Worm (Caenorhabditis elegans) whole organism, L1 larva: Measurements from ENCODE around the gene R12B2.2.
A peak's percentile ranks its signal among the peaks of the same experiment; 100 is the strongest.

Source experiments
- F16B12.6 ChIP-seq: fragments of 150-350 bp; optimal IDR thresholded peaks from 2 replicates; lab custom pipeline; 2014; ENCODE audit warnings: missing biosample characterization, missing genetic modification characterization
- dsc-1 ChIP-seq: sonication (generic microtip); optimal IDR thresholded peaks from 2 replicates; lab custom pipeline; 2016; ENCODE audit warnings: mild to moderate bottlenecking, missing genetic modification characterization, missing compliant biosample characterization
- fos-1 ChIP-seq: fragments of 150-350 bp; optimal IDR thresholded peaks from 2 replicates; lab custom pipeline; 2014; ENCODE audit warnings: missing biosample characterization, missing genetic modification characterization
- jun-1 ChIP-seq: fragments of 150-350 bp; optimal IDR thresholded peaks from 2 replicates; lab custom pipeline; 2014; ENCODE audit warnings: missing biosample characterization, missing genetic modification reagents, missing genetic modification characterization
- mdl-1 ChIP-seq, 2 experiments: fragments of 150-350 bp; optimal IDR thresholded peaks; 2 replicates each; lab custom pipeline; 2014 to 2017; ENCODE audit warnings: missing biosample characterization in 2 of 2, missing genetic modification characterization in 2 of 2, inconsistent platforms in 1 of 2
- nhr-11 ChIP-seq: fragments of 150-350 bp; optimal IDR thresholded peaks from 2 replicates; lab custom pipeline; 2014; ENCODE audit warnings: missing biosample characterization, missing genetic modification characterization
- nhr-20 ChIP-seq: sonication (generic microtip); optimal IDR thresholded peaks from 2 replicates; lab custom pipeline; 2016; ENCODE audit warnings: mild to moderate bottlenecking, missing genetic modification characterization, missing compliant biosample characterization
- nhr-237 ChIP-seq: fragments of 150-350 bp; optimal IDR thresholded peaks from 2 replicates; lab custom pipeline; 2014; ENCODE audit warnings: missing biosample characterization, missing genetic modification characterization
- tbx-2 ChIP-seq: sonication (generic microtip); optimal IDR thresholded peaks from 2 replicates; lab custom pipeline; 2016; ENCODE audit warnings: missing genetic modification characterization, missing compliant biosample characterization
- tlp-1 ChIP-seq: fragments of 150-350 bp; optimal IDR thresholded peaks from 2 replicates; lab custom pipeline; 2014; ENCODE audit warnings: missing biosample characterization, missing genetic modification characterization
- unc-30 ChIP-seq: sonication (generic microtip); optimal IDR thresholded peaks from 2 replicates; lab custom pipeline; 2017; ENCODE audit warnings: missing biosample characterization, missing genetic modification characterization
- zag-1 ChIP-seq: fragments of 150-350 bp; optimal IDR thresholded peaks from 2 replicates; lab custom pipeline; 2014; ENCODE audit warnings: missing biosample characterization, missing genetic modification characterization

The R12B2.2 gene

DNA sequence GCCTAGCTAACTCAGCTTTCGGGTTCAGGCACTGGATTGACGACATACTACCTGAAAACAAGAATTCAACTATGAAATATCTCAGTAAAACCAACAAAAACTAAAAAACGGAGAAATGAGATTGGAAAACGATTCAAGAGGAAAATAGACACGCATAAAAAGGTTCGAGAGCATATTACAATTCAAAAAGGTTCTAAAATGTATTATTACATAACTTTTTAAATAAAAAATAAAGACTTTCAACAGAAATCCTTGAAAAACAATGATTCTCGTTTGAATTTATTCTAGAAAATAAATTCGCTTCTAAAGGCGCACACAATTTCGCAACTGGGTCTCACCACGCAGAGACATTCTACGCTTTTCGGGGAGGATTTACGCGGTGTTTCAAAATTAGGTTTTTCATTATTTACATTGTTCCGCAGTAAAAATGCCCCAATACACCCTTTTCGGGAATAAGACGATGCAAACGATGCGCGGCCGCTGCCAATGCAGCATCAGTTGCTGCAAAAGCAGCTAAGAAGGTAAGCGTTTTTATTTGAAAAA, 48.9 kb downstream of the R12B2.2 start, which contains the start of the genes cct-6 and alh-9 (continued):
- peak; percentile 65 for TF ChIP-seq jun-1 (tag; lab: Kevin White, UChicago)
- TF ChIP-seq dsc-1 (tag; lab: Kevin White, UChicago): peak; percentile 59
- TF ChIP-seq mdl-1 (tag; optimal IDR thresholded peaks at IDR 0.05; lab: Kevin White, UChicago): peak in 1 of 2 experiments; percentile 83
- peak; percentile 63 for TF ChIP-seq nhr-237 (tag; lab: Kevin White, UChicago)
- TF ChIP-seq nhr-20 (tag; lab: Kevin White, UChicago): peak; percentile 84
- TF ChIP-seq tbx-2 (tag; lab: Kevin White, UChicago): peak; percentile 76
- TF ChIP-seq nhr-11 (tag; lab: Kevin White, UChicago): peak; percentile 8
- TF ChIP-seq unc-30: no peak
- TF ChIP-seq tlp-1 (tag; lab: Kevin White, UChicago): no peak
- TF ChIP-seq fos-1 (tag; lab: Kevin White, UChicago): peak; percentile 62
- no peak for TF ChIP-seq zag-1 (tag; lab: Kevin White, UChicago)
- TF ChIP-seq F16B12.6 (tag; lab: Kevin White, UChicago): peak; percentile 53
